Fruit fly (Drosophila melanogaster) whole organism, pupa: ENCODE data around the gene CG13038.

Experiments used
- CG10348 ChIP-seq: fragments of 200-800 bp; sonication (Bioruptor generic); IDR thresholded peaks from 2 replicates; pipeline ENCODE4 v1.3.6; 2022; ENCODE audit warnings: missing biosample characterization, missing genetic modification characterization
- CG12605 ChIP-seq: fragments of 200-800 bp; sonication (Bioruptor generic); IDR thresholded peaks from 2 replicates; pipeline ENCODE4 v1.3.6; 2022; ENCODE audit warnings: missing biosample characterization, missing genetic modification characterization
- CG13204 ChIP-seq: fragments of 200-800 bp; sonication (Bioruptor generic); optimal IDR thresholded peaks from 2 replicates; lab custom pipeline; 2018; ENCODE audit warnings: missing biosample characterization, mild to moderate bottlenecking, missing genetic modification characterization, moderate library complexity
- CG14655 ChIP-seq: fragments of 200-800 bp; sonication (Bioruptor generic); optimal IDR thresholded peaks from 3 replicates; lab custom pipeline; 2017; ENCODE audit warnings: mild to moderate bottlenecking, missing biosample characterization, missing genetic modification reagents, missing genetic modification characterization
- CG17806 ChIP-seq: fragments of 200-800 bp; sonication (Bioruptor generic); optimal IDR thresholded peaks from 2 replicates; lab custom pipeline; 2018; ENCODE audit warnings: missing biosample characterization, mild to moderate bottlenecking, missing genetic modification characterization, moderate library complexity
- D1 ChIP-seq: fragments of 200-800 bp; sonication (Bioruptor generic); optimal IDR thresholded peaks from 2 replicates; lab custom pipeline; 2018; ENCODE audit warnings: missing biosample characterization, mild to moderate bottlenecking, missing genetic modification characterization, moderate library complexity
- Ets98B ChIP-seq: fragments of 200-800 bp; sonication (Bioruptor generic); IDR thresholded peaks from 2 replicates; pipeline ENCODE4 v1.3.6; 2022; ENCODE audit warnings: missing biosample characterization, missing genetic modification characterization
- Pif1B ChIP-seq: fragments of 200-800 bp; sonication (Bioruptor generic); optimal IDR thresholded peaks from 3 replicates; lab custom pipeline; 2016; ENCODE audit warnings: missing biosample characterization, missing genetic modification characterization
- Snoo ChIP-seq: fragments of 200-800 bp; sonication (Bioruptor generic); optimal IDR thresholded peaks from 3 replicates; lab custom pipeline; 2017; ENCODE audit warnings: missing biosample characterization, mild to moderate bottlenecking, missing genetic modification characterization, inconsistent platforms
- gl ChIP-seq: fragments of 200-800 bp; sonication (Bioruptor generic); optimal IDR thresholded peaks from 2 replicates; lab custom pipeline; 2018; ENCODE audit warnings: missing biosample characterization, mild to moderate bottlenecking, missing genetic modification characterization
- rn ChIP-seq: fragments of 200-800 bp; sonication (Bioruptor generic); IDR thresholded peaks from 2 replicates; pipeline ENCODE4 v1.3.6; 2022; ENCODE audit warnings: missing biosample characterization, missing genetic modification characterization

- TF ChIP-seq D1 (tag; lab: Kevin White, UChicago): no peak
- TF ChIP-seq CG17806: no peak
- TF ChIP-seq CG12605 (GFP tag; lab: Robert Waterston, UW): no peak
- TF ChIP-seq gl (tag; lab: Kevin White, UChicago): no peak
- TF ChIP-seq Snoo: no peak
- no peak for TF ChIP-seq CG10348 (GFP tag; lab: Robert Waterston, UW)
- TF ChIP-seq Pif1B: no peak
- TF ChIP-seq CG14655 (GFP tag; lab: Kevin White, UChicago): no peak
- TF ChIP-seq rn (GFP tag; lab: Robert Waterston, UW): no peak
- TF ChIP-seq CG13204 (GFP tag; lab: Kevin White, UChicago): no peak
- no peak for TF ChIP-seq Ets98B (GFP tag; lab: Robert Waterston, UW)
These were observed 11.0 kb upstream of the CG13038 start, which contains the start of gene CG4998 for dm6 chr3L:16338703-16339102.
